Fruit fly (Drosophila melanogaster): ENCODE results near the gene CG2694.

CG2694 gene

dm6 chrX:2686930-2687329 is 26.9 kb upstream of the CG2694 start:
- no peak for TF ChIP-seq CG34406 (GFP tag; optimal IDR thresholded peaks at IDR 0.05)
- no peak for TF ChIP-seq CG11294 (GFP tag; IDR thresholded peaks at IDR 0.05)
- no peak for TF ChIP-seq CG16779 (tag; optimal IDR thresholded peaks at IDR 0.05)
- TF ChIP-seq Hr4 (GFP tag; optimal IDR thresholded peaks at IDR 0.05), result no peak
- no peak for TF ChIP-seq Sox102F (GFP tag; optimal IDR thresholded peaks at IDR 0.05)
- TF ChIP-seq CG6276 (GFP tag; optimal IDR thresholded peaks at IDR 0.05), result no peak
- TF ChIP-seq Sox14 (GFP tag; optimal IDR thresholded peaks at IDR 0.05), result no peak
- no peak for TF ChIP-seq Lpt (GFP tag; optimal IDR thresholded peaks at IDR 0.05)
- TF ChIP-seq fkh (GFP tag; optimal IDR thresholded peaks at IDR 0.05), result no peak
- no peak for TF ChIP-seq spab (GFP tag; optimal IDR thresholded peaks at IDR 0.05)
- no peak for TF ChIP-seq dac (GFP tag; optimal IDR thresholded peaks at IDR 0.05)
- TF ChIP-seq CG8119 (GFP tag; IDR thresholded peaks at IDR 0.05), result no peak
- TF ChIP-seq CG6163 (GFP tag; IDR thresholded peaks at IDR 0.05), result no peak
- no peak for TF ChIP-seq eg (GFP tag; IDR thresholded peaks at IDR 0.05)
- no peak for TF ChIP-seq Eip78C (GFP tag)
- TF ChIP-seq Eip75B (GFP tag; optimal IDR thresholded peaks at IDR 0.05), result no peak
- no peak for TF ChIP-seq cyc (GFP tag; optimal IDR thresholded peaks at IDR 0.05)
- TF ChIP-seq lz (GFP tag; optimal IDR thresholded peaks at IDR 0.05), result no peak
- no peak for TF ChIP-seq CG9139 (GFP tag; optimal IDR thresholded peaks at IDR 0.05)

- TF ChIP-seq cyc (GFP tag; optimal IDR thresholded peaks at IDR 0.05) (no peak), CG8319 (GFP tag; optimal IDR thresholded peaks at IDR 0.05) (no peak), CG15336 (GFP tag; IDR thresholded peaks at IDR 0.05) (no peak), CG1621 (tag; optimal IDR thresholded peaks at IDR 0.05) (no peak), Hr39 (GFP tag; optimal IDR thresholded peaks at IDR 0.05) (no peak), CG8119 (GFP tag; IDR thresholded peaks at IDR 0.05) (no peak), OdsH (GFP tag; optimal IDR thresholded peaks at IDR 0.05) (no peak), CG32006 (GFP tag; optimal IDR thresholded peaks at IDR 0.05) (no peak), achi (GFP tag; optimal IDR thresholded peaks at IDR 0.05) (no peak), Ets21C (GFP tag; optimal IDR thresholded peaks at IDR 0.05) (no peak), Hr38 (GFP tag; optimal IDR thresholded peaks at IDR 0.05) (no peak), lz (GFP tag; optimal IDR thresholded peaks at IDR 0.05) (no peak), Lpt (GFP tag; optimal IDR thresholded peaks at IDR 0.05) (no peak), CG6163 (GFP tag; IDR thresholded peaks at IDR 0.05) (no peak), Smox (GFP tag; optimal IDR thresholded peaks at IDR 0.05) (no peak), CG16779 (tag; optimal IDR thresholded peaks at IDR 0.05) (no peak), fd59A (GFP tag; optimal IDR thresholded peaks at IDR 0.05) (no peak), CG3919 (GFP tag; optimal IDR thresholded peaks at IDR 0.05) (no peak), CG7368 (GFP tag; optimal IDR thresholded peaks at IDR 0.05) (no peak), CG11294 (GFP tag; IDR thresholded peaks at IDR 0.05) (no peak)
These were observed 23.5 kb upstream of the CG2694 start for dm6 chrX:2690376-2690775.

dm6 chrX:2693786-2694185 is 20.1 kb upstream of the CG2694 start, which contains the start of gene dyw:
TSS of gene dyw (minus strand) at chrX:2693886.
- TF ChIP-seq Hr39 (GFP tag; optimal IDR thresholded peaks at IDR 0.05) (no peak), Sox15 (GFP tag; optimal IDR thresholded peaks at IDR 0.05) (no peak), Sox14 (GFP tag; optimal IDR thresholded peaks at IDR 0.05) (no peak), CG34406 (GFP tag; optimal IDR thresholded peaks at IDR 0.05) (no peak), cyc (GFP tag; optimal IDR thresholded peaks at IDR 0.05) (no peak), OdsH (GFP tag; optimal IDR thresholded peaks at IDR 0.05) (no peak), Gug (GFP tag; IDR thresholded peaks at IDR 0.05) (no peak)

dm6 chrX:2698064-2698894 is 15.6 kb upstream of the CG2694 start, which contains the start of the genes Spg7 and Lint-O:
TSS of gene Spg7 (minus strand) at chrX:2698211.
TSS of gene Lint-O (plus strand) at chrX:2698701.
- TF ChIP-seq lz (GFP tag; optimal IDR thresholded peaks at IDR 0.05) (no peak), fkh (GFP tag; optimal IDR thresholded peaks at IDR 0.05) (peak; percentile 70), CG6163 (GFP tag; IDR thresholded peaks at IDR 0.05) (no peak), Blimp-1 (GFP tag; optimal IDR thresholded peaks at IDR 0.05) (no peak)
